Worm (Caenorhabditis elegans) whole organism, L4 larva: Measurements from ENCODE around the gene gly-6.
A peak's percentile ranks its signal among the peaks of the same experiment; 100 is the strongest.

Experiments used
- F10B5.3 ChIP-seq: sonication (generic microtip); optimal IDR thresholded peaks from 2 replicates; lab custom pipeline; 2016; ENCODE audit warnings: mild to moderate bottlenecking, missing genetic modification characterization, missing compliant biosample characterization
- F37D6.2 ChIP-seq: sonication (generic microtip); optimal IDR thresholded peaks from 2 replicates; lab custom pipeline; 2016; ENCODE audit warnings: mild to moderate bottlenecking, missing genetic modification characterization, missing compliant biosample characterization
- F49E8.2 ChIP-seq: sonication (generic microtip); optimal IDR thresholded peaks from 2 replicates; lab custom pipeline; 2016; ENCODE audit warnings: missing compliant biosample characterization, mild to moderate bottlenecking, missing genetic modification characterization, borderline replicate concordance
- Y105C5A.15 ChIP-seq: fragments of 200-800 bp; sonication (Bioruptor generic); IDR thresholded peaks from 2 replicates; pipeline ENCODE4 v1.3.6; 2022; ENCODE audit warnings: missing genetic modification characterization, missing compliant biosample characterization
- Y5F2A.4 ChIP-seq: fragments of 200-800 bp; sonication (Bioruptor generic); optimal IDR thresholded peaks from 2 replicates; lab custom pipeline; 2018; ENCODE audit warnings: mild to moderate bottlenecking, missing genetic modification characterization, missing compliant biosample characterization
- ZK337.2 ChIP-seq: fragments of 200-800 bp; sonication (Bioruptor generic); IDR thresholded peaks from 2 replicates; pipeline ENCODE4 v1.3.6; 2022; ENCODE audit warnings: missing genetic modification reagents, missing genetic modification characterization, missing compliant biosample characterization
- arid-1 ChIP-seq: fragments of 200-800 bp; sonication (Bioruptor generic); conservative IDR thresholded peaks from 2 replicates; pipeline ENCODE4 v1.3.6; 2022; ENCODE audit warnings: missing genetic modification reagents, missing genetic modification characterization, missing compliant biosample characterization
- ceh-20 ChIP-seq: fragments of 200-800 bp; sonication (Bioruptor generic); IDR thresholded peaks from 2 replicates; pipeline ENCODE4 v1.3.6; 2022; ENCODE audit warnings: missing genetic modification reagents, missing genetic modification characterization, missing compliant biosample characterization
- ceh-44 ChIP-seq: fragments of 200-800 bp; sonication (Bioruptor generic); IDR thresholded peaks from 2 replicates; pipeline ENCODE4 v1.3.6; 2022; ENCODE audit warnings: missing genetic modification reagents, missing genetic modification characterization, missing compliant biosample characterization
- cey-2 ChIP-seq: sonication (generic microtip); optimal IDR thresholded peaks from 3 replicates; lab custom pipeline; 2017; ENCODE audit warnings: missing genetic modification characterization, mild to moderate bottlenecking, missing compliant biosample characterization, antibody characterized with exemption, borderline replicate concordance; ENCODE audit not compliant: insufficient read depth
- ctbp-1 ChIP-seq: fragments of 200-800 bp; sonication (Bioruptor generic); IDR thresholded peaks from 2 replicates; pipeline ENCODE4 v1.3.6; 2022; ENCODE audit warnings: missing genetic modification reagents, missing genetic modification characterization, missing compliant biosample characterization
- daf-16 ChIP-seq, 3 experiments: sonication (generic microtip); optimal IDR thresholded peaks; 2 replicates each; lab custom pipeline; 2016 to 2017; ENCODE audit warnings: missing genetic modification characterization in 3 of 3, missing genetic modification reagents in 3 of 3, mild to moderate bottlenecking in 2 of 3, missing compliant biosample characterization in 2 of 3, missing biosample characterization in 1 of 3, moderate library complexity in 1 of 3
- daf-19 ChIP-seq: fragments of 200-800 bp; sonication (Bioruptor generic); conservative IDR thresholded peaks from 2 replicates; pipeline ENCODE4 v1.3.6; 2022; ENCODE audit warnings: missing genetic modification characterization, missing compliant biosample characterization
- dmd-6 ChIP-seq: fragments of 200-800 bp; sonication (Bioruptor generic); IDR thresholded peaks from 2 replicates; pipeline ENCODE4 v1.3.6; 2022; ENCODE audit warnings: missing genetic modification reagents, missing genetic modification characterization, missing compliant biosample characterization
- dmd-8 ChIP-seq: fragments of 200-800 bp; sonication (Bioruptor generic); IDR thresholded peaks from 2 replicates; pipeline ENCODE4 v1.3.6; 2022; ENCODE audit warnings: missing genetic modification characterization, missing compliant biosample characterization
- egl-27 ChIP-seq: sonication (generic microtip); optimal IDR thresholded peaks from 3 replicates; lab custom pipeline; 2017; ENCODE audit warnings: missing biosample characterization, missing genetic modification reagents, missing genetic modification characterization
- fkh-10 ChIP-seq: fragments of 150-350 bp; optimal IDR thresholded peaks from 2 replicates; lab custom pipeline; 2014; ENCODE audit warnings: missing biosample characterization, missing genetic modification reagents, missing genetic modification characterization
- gei-8 ChIP-seq: fragments of 200-800 bp; sonication (Bioruptor generic); optimal IDR thresholded peaks from 2 replicates; lab custom pipeline; 2018; ENCODE audit warnings: mild to moderate bottlenecking, missing genetic modification characterization, missing compliant biosample characterization
- hlh-30 ChIP-seq: sonication (generic microtip); optimal IDR thresholded peaks from 2 replicates; lab custom pipeline; 2017; ENCODE audit warnings: antibody characterized with exemption, mild to moderate bottlenecking, missing genetic modification characterization, missing compliant biosample characterization; ENCODE audit not compliant: insufficient read depth
- hmg-1.1 ChIP-seq: fragments of 200-800 bp; sonication (Bioruptor generic); IDR thresholded peaks from 2 replicates; pipeline ENCODE4 v1.3.6; 2022; ENCODE audit warnings: missing genetic modification reagents, missing genetic modification characterization, missing compliant biosample characterization
- lim-7 ChIP-seq: fragments of 200-800 bp; sonication (Bioruptor generic); IDR thresholded peaks from 2 replicates; pipeline ENCODE4 v1.3.6; 2022; ENCODE audit warnings: missing genetic modification characterization, missing compliant biosample characterization
- lin-15B ChIP-seq: fragments of 150-350 bp; sonication (generic microtip); optimal IDR thresholded peaks from 3 replicates; lab custom pipeline; 2014; ENCODE audit warnings: missing biosample characterization, missing genetic modification characterization
- lin-29 ChIP-seq: fragments of 200-800 bp; sonication (Bioruptor generic); IDR thresholded peaks from 2 replicates; pipeline ENCODE4 v1.3.6; 2022; ENCODE audit warnings: missing genetic modification reagents, missing genetic modification characterization, missing compliant biosample characterization
- lin-38 ChIP-seq: fragments of 200-800 bp; sonication (Bioruptor generic); IDR thresholded peaks from 2 replicates; pipeline ENCODE4 v1.3.6; 2022; ENCODE audit warnings: missing genetic modification reagents, missing genetic modification characterization, missing compliant biosample characterization
- lin-39 ChIP-seq: fragments of 150-350 bp; optimal IDR thresholded peaks from 2 replicates; lab custom pipeline; 2014; ENCODE audit warnings: missing biosample characterization, missing genetic modification reagents, missing genetic modification characterization
- lsy-2 ChIP-seq, 2 experiments: fragments of 150-350 bp in 1 of 2; sonication (generic microtip) in 1 of 2; optimal IDR thresholded peaks; 2 replicates each; lab custom pipeline; 2014 to 2017; ENCODE audit warnings: missing biosample characterization in 2 of 2, missing genetic modification characterization in 2 of 2
- madf-5 ChIP-seq, 2 experiments: fragments of 200-800 bp; sonication (Bioruptor generic); IDR thresholded peaks; 2 replicates each; pipeline ENCODE4 v1.3.6; 2022; ENCODE audit warnings: missing compliant biosample characterization in 2 of 2, missing genetic modification characterization in 2 of 2
- madf-9 ChIP-seq: fragments of 200-800 bp; sonication (Bioruptor generic); conservative IDR thresholded peaks from 2 replicates; pipeline ENCODE4 v1.3.6; 2022; ENCODE audit warnings: missing genetic modification reagents, missing genetic modification characterization, missing compliant biosample characterization
- mdl-1 ChIP-seq, 2 experiments: fragments of 150-350 bp in 1 of 2; sonication (generic microtip) in 1 of 2; optimal IDR thresholded peaks; 2 replicates each; lab custom pipeline; 2014 to 2017; ENCODE audit warnings: missing biosample characterization in 2 of 2, missing genetic modification characterization in 2 of 2
- mdt-29 ChIP-seq: fragments of 200-800 bp; sonication (Bioruptor generic); IDR thresholded peaks from 2 replicates; pipeline ENCODE4 v1.3.6; 2022; ENCODE audit warnings: missing genetic modification reagents, missing genetic modification characterization, missing compliant biosample characterization
- mxl-2 ChIP-seq: fragments of 200-800 bp; sonication (Bioruptor generic); conservative IDR thresholded peaks from 2 replicates; pipeline ENCODE4 v1.3.6; 2022; ENCODE audit warnings: missing genetic modification reagents, missing genetic modification characterization, missing compliant biosample characterization
- mxl-3 ChIP-seq: fragments of 200-800 bp; sonication (Bioruptor generic); optimal IDR thresholded peaks from 2 replicates; lab custom pipeline; 2018; ENCODE audit warnings: mild to moderate bottlenecking, missing genetic modification characterization, missing compliant biosample characterization
- nhr-102 ChIP-seq: sonication (generic microtip); optimal IDR thresholded peaks from 2 replicates; lab custom pipeline; 2016; ENCODE audit warnings: mild to moderate bottlenecking, missing genetic modification characterization, moderate library complexity, missing compliant biosample characterization
- nhr-111 ChIP-seq: fragments of 200-800 bp; sonication (Bioruptor generic); optimal IDR thresholded peaks from 2 replicates; lab custom pipeline; 2018; ENCODE audit warnings: mild to moderate bottlenecking, missing genetic modification characterization, missing compliant biosample characterization
- nhr-28 ChIP-seq: fragments of 150-350 bp; optimal IDR thresholded peaks from 2 replicates; lab custom pipeline; 2014; ENCODE audit warnings: missing biosample characterization, missing genetic modification characterization
- nhr-41 ChIP-seq: fragments of 200-800 bp; sonication (Bioruptor generic); IDR thresholded peaks from 2 replicates; pipeline ENCODE4 v1.3.6; 2022; ENCODE audit warnings: missing genetic modification reagents, missing genetic modification characterization, missing compliant biosample characterization
- nhr-48 ChIP-seq: sonication (generic microtip); optimal IDR thresholded peaks from 2 replicates; lab custom pipeline; 2016; ENCODE audit warnings: mild to moderate bottlenecking, missing genetic modification characterization, missing compliant biosample characterization
- pqm-1 ChIP-seq: sonication (generic microtip); optimal IDR thresholded peaks from 2 replicates; lab custom pipeline; 2017; ENCODE audit warnings: missing biosample characterization, missing genetic modification characterization
- rbr-2 ChIP-seq: sonication (generic microtip); optimal IDR thresholded peaks from 2 replicates; lab custom pipeline; 2016; ENCODE audit warnings: missing genotype, missing genetic modification characterization, missing compliant biosample characterization
- saeg-2 ChIP-seq: fragments of 200-800 bp; sonication (Bioruptor generic); IDR thresholded peaks from 2 replicates; pipeline ENCODE4 v1.3.6; 2022; ENCODE audit warnings: missing genetic modification reagents, missing genetic modification characterization, missing compliant biosample characterization
- sdz-12 ChIP-seq: fragments of 200-800 bp; sonication (Bioruptor generic); optimal IDR thresholded peaks from 2 replicates; lab custom pipeline; 2018; ENCODE audit warnings: mild to moderate bottlenecking, missing genetic modification characterization, missing compliant biosample characterization
- spr-1 ChIP-seq: sonication (generic microtip); optimal IDR thresholded peaks from 2 replicates; lab custom pipeline; 2016; ENCODE audit warnings: mild to moderate bottlenecking, missing genetic modification characterization, missing compliant biosample characterization
- spr-3 ChIP-seq: fragments of 200-800 bp; sonication (Bioruptor generic); optimal IDR thresholded peaks from 2 replicates; lab custom pipeline; 2018; ENCODE audit warnings: mild to moderate bottlenecking, missing genetic modification characterization, missing compliant biosample characterization
- tra-1 ChIP-seq: fragments of 200-800 bp; sonication (Bioruptor generic); IDR thresholded peaks from 2 replicates; pipeline ENCODE4 v1.3.6; 2022; ENCODE audit warnings: missing genetic modification reagents, missing genetic modification characterization, missing compliant biosample characterization
- vab-7 ChIP-seq: fragments of 200-800 bp; sonication (Bioruptor generic); IDR thresholded peaks from 2 replicates; pipeline ENCODE4 v1.3.6; 2022; ENCODE audit warnings: missing genetic modification reagents, missing genetic modification characterization, missing compliant biosample characterization
- zfp-3 ChIP-seq: fragments of 200-800 bp; sonication (Bioruptor generic); conservative IDR thresholded peaks from 2 replicates; pipeline ENCODE4 v1.3.6; 2022; ENCODE audit warnings: missing genetic modification reagents, missing genetic modification characterization, missing compliant biosample characterization
- zip-2 ChIP-seq: fragments of 150-350 bp; optimal IDR thresholded peaks from 2 replicates; lab custom pipeline; 2014; ENCODE audit warnings: missing biosample characterization, missing genetic modification characterization
- ztf-7 ChIP-seq: fragments of 150-350 bp; optimal IDR thresholded peaks from 2 replicates; lab custom pipeline; 2014; ENCODE audit warnings: missing biosample characterization, missing genetic modification characterization

Gene gly-6

ce11 chrIII:4378600-4379293, 47.7 kb upstream of the gly-6 start (continued):
- TF ChIP-seq madf-9 (GFP tag; lab: Robert Waterston, UW) (peak; percentile 56; the same call in 1 of the 2 replicates), ceh-44 (GFP tag; lab: Robert Waterston, UW) (peak; percentile 37; the same call in 1 of the 2 replicates), nhr-111 (GFP tag; lab: Kevin White, UChicago) (peak; percentile 69), ceh-20 (GFP tag; lab: Robert Waterston, UW) (peak; percentile 73), nhr-102 (tag; lab: Kevin White, UChicago) (peak; percentile 61), arid-1 (peak; percentile 68), dmd-6 (GFP tag; lab: Robert Waterston, UW) (peak; percentile 63), spr-3 (GFP tag; lab: Kevin White, UChicago) (peak; percentile 44), nhr-28 (tag; lab: Kevin White, UChicago) (peak; percentile 18), dmd-8 (GFP tag; lab: Robert Waterston, UW) (peak; percentile 75; the same call in 1 of the 2 replicates), rbr-2 (peak; percentile 69), daf-16 (GFP tag; optimal IDR thresholded peaks at IDR 0.05; lab: Kevin White, UChicago) (peak in 1 of 2 experiments; percentile 48), daf-16 (tag; optimal IDR thresholded peaks at IDR 0.05; lab: Kevin White, UChicago) (peak; percentile 40), spr-1 (tag; lab: Kevin White, UChicago) (peak; percentile 77), fkh-10 (GFP tag; lab: Kevin White, UChicago) (peak; percentile 4), zip-2 (tag; lab: Kevin White, UChicago) (peak; percentile 45), lin-38 (GFP tag; lab: Robert Waterston, UW) (peak; percentile 72), mxl-3 (GFP tag; lab: Kevin White, UChicago) (peak; percentile 48), lim-7 (peak; percentile 65), lsy-2 (tag; optimal IDR thresholded peaks at IDR 0.05; lab: Kevin White, UChicago) (peak in 1 of 2 experiments; percentile 64), mdt-29 (GFP tag; lab: Robert Waterston, UW) (0 out of 2 replicates have a peak, but pooled peaks have one; percentile 17), Y5F2A.4 (GFP tag; lab: Kevin White, UChicago) (peak; percentile 19), vab-7 (0 out of 2 replicates have a peak, but pooled peaks have one; percentile 43), ctbp-1 (GFP tag; lab: Robert Waterston, UW) (peak; percentile 69), zfp-3 (0 out of 2 replicates have a peak, but pooled peaks have one; percentile 34), pqm-1 (peak; percentile 70), daf-19 (GFP tag; lab: Robert Waterston, UW) (0 out of 2 replicates have a peak, but pooled peaks have one; percentile 57), hlh-30 (tag; lab: Kevin White, UChicago) (peak; percentile 34), F37D6.2 (tag; lab: Kevin White, UChicago) (peak; percentile 34), tra-1 (GFP tag; lab: Robert Waterston, UW) (peak; percentile 64), hmg-1.1 (GFP tag; lab: Robert Waterston, UW) (peak; percentile 88), gei-8 (GFP tag; lab: Kevin White, UChicago) (peak; percentile 41), F49E8.2 (tag; lab: Kevin White, UChicago) (peak; percentile 2), saeg-2 (0 out of 2 replicates have a peak, but pooled peaks have one; percentile 68), lin-29 (0 out of 2 replicates have a peak, but pooled peaks have one; percentile 16), F10B5.3 (tag; lab: Kevin White, UChicago) (peak; percentile 68)

- TF ChIP-seq ZK337.2 (GFP tag; lab: Robert Waterston, UW): no peak
- no peak for TF ChIP-seq lsy-2 (tag; optimal IDR thresholded peaks at IDR 0.05; lab: Kevin White, UChicago)
- TF ChIP-seq nhr-48 (tag; lab: Kevin White, UChicago): no peak
- no peak for TF ChIP-seq mxl-2 (GFP tag; lab: Robert Waterston, UW)
- TF ChIP-seq egl-27: no peak
- TF ChIP-seq Y105C5A.15: no peak
- TF ChIP-seq lin-39: no peak
- no peak for TF ChIP-seq nhr-41 (GFP tag; lab: Robert Waterston, UW)
- no peak for TF ChIP-seq madf-5 (GFP tag; IDR thresholded peaks at IDR 0.05; lab: Robert Waterston, UW)
- TF ChIP-seq lin-15B (tag; lab: Kevin White, UChicago): no peak
- TF ChIP-seq ceh-44 (GFP tag; lab: Robert Waterston, UW): no peak
- TF ChIP-seq cey-2 (tag; lab: Kevin White, UChicago): no peak
- TF ChIP-seq ztf-7 (tag; lab: Kevin White, UChicago): no peak
- TF ChIP-seq sdz-12: no peak
- TF ChIP-seq mdl-1 (tag; optimal IDR thresholded peaks at IDR 0.05; lab: Kevin White, UChicago): no peak
Observed at ce11 chrIII:4374854-4375253, 43.8 kb upstream of the gly-6 start, which contains the start of gene pals-26. Gene pals-26, plus strand, starts transcription at chrIII:4375154.
